Worm (Caenorhabditis elegans) whole organism, early embryonic: ENCODE measurements around the gene K02A2.5.

ENCODE experiments used
- B0310.2 ChIP-seq: sonication (generic microtip); optimal IDR thresholded peaks from 2 replicates; lab custom pipeline; 2016; ENCODE audit warnings: mild to moderate bottlenecking, missing genetic modification characterization, missing compliant biosample characterization
- F13C5.2 ChIP-seq: sonication (generic microtip); optimal IDR thresholded peaks from 2 replicates; lab custom pipeline; 2017; ENCODE audit warnings: mild to moderate bottlenecking, missing genetic modification characterization, inconsistent platforms, missing compliant biosample characterization
- aly-1 ChIP-seq: sonication (generic microtip); optimal IDR thresholded peaks from 2 replicates; lab custom pipeline; 2016; ENCODE audit warnings: missing genetic modification characterization, missing compliant biosample characterization
- ama-1 ChIP-seq: fragments of 150-350 bp; optimal IDR thresholded peaks from 2 replicates; lab custom pipeline; 2014
- ceh-36 ChIP-seq: sonication (generic microtip); optimal IDR thresholded peaks from 2 replicates; lab custom pipeline; 2016; ENCODE audit warnings: missing genetic modification characterization, inconsistent platforms, missing compliant biosample characterization
- ets-7 ChIP-seq: sonication (generic microtip); optimal IDR thresholded peaks from 2 replicates; lab custom pipeline; 2016; ENCODE audit warnings: missing genotype, missing genetic modification characterization, missing compliant biosample characterization
- flt-1 ChIP-seq: fragments of 200-800 bp; sonication (Bioruptor generic); IDR thresholded peaks from 2 replicates; pipeline ENCODE4 v1.3.6; 2022; ENCODE audit warnings: missing genetic modification characterization, missing compliant biosample characterization
- hmbx-1 ChIP-seq: sonication (generic microtip); optimal IDR thresholded peaks from 2 replicates; lab custom pipeline; 2016; ENCODE audit warnings: mild to moderate bottlenecking, missing genetic modification characterization, missing compliant biosample characterization
- hnd-1 ChIP-seq: sonication (generic microtip); optimal IDR thresholded peaks from 2 replicates; lab custom pipeline; 2016; ENCODE audit warnings: missing genetic modification characterization, missing compliant biosample characterization
- pes-1 ChIP-seq: fragments of 200-800 bp; sonication (Bioruptor generic); IDR thresholded peaks from 2 replicates; pipeline ENCODE4 v1.3.6; 2022; ENCODE audit warnings: missing genetic modification reagents, missing genetic modification characterization, missing compliant biosample characterization
- sea-1 ChIP-seq: fragments of 200-800 bp; sonication (Bioruptor generic); conservative IDR thresholded peaks from 2 replicates; pipeline ENCODE4 v1.3.6; 2022; ENCODE audit warnings: missing genetic modification characterization, missing compliant biosample characterization
- tbx-11 ChIP-seq: fragments of 200-800 bp; sonication (Bioruptor generic); IDR thresholded peaks from 2 replicates; pipeline ENCODE4 v1.3.6; 2022; ENCODE audit warnings: missing genetic modification characterization, missing compliant biosample characterization
- tbx-37 ChIP-seq: fragments of 200-800 bp; sonication (Bioruptor generic); conservative IDR thresholded peaks from 2 replicates; pipeline ENCODE4 v1.3.6; 2022; ENCODE audit warnings: missing genetic modification reagents, missing genetic modification characterization, missing compliant biosample characterization
- tra-4 ChIP-seq: sonication (generic microtip); optimal IDR thresholded peaks from 2 replicates; lab custom pipeline; 2017; ENCODE audit warnings: missing genetic modification characterization, missing compliant biosample characterization

DNA sequence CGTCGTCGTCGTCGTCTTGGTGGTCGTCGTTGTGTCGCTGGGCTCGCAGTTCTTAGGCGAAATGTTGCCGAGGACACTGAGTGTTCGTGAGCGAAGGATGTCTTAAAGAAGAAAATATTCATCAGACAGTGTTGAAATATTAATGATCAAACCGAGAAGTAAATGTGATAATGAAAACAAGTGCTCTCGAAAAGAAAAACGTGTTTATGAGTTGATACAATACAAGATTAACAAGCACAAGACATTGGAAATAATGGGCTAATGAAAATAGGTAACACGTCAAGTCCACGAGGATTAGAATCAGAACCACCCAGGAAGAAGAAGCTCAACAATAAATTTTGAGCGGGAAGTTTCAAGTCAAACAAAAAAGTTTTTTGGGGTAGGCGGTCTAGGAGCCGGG, at the start of gene K02A2.5:
- TF ChIP-seq ama-1 (lab: Kevin White, UChicago): no peak
- TF ChIP-seq sea-1 (GFP tag; lab: Robert Waterston, UW): no peak
- no peak for TF ChIP-seq flt-1 (GFP tag; lab: Robert Waterston, UW)
- TF ChIP-seq B0310.2: no peak
- no peak for TF ChIP-seq F13C5.2
- no peak for TF ChIP-seq hnd-1
- no peak for TF ChIP-seq hmbx-1 (tag; lab: Kevin White, UChicago)
- no peak for TF ChIP-seq tbx-11 (GFP tag; lab: Robert Waterston, UW)
- TF ChIP-seq ceh-36 (tag; lab: Kevin White, UChicago): no peak
- TF ChIP-seq ets-7: no peak
- TF ChIP-seq aly-1 (tag; lab: Kevin White, UChicago): no peak
- no peak for TF ChIP-seq tbx-37 (GFP tag; lab: Robert Waterston, UW)
- TF ChIP-seq tra-4 (tag; lab: Kevin White, UChicago): no peak
- no peak for TF ChIP-seq pes-1 (GFP tag; lab: Robert Waterston, UW)
